Worm (Caenorhabditis elegans): Measurements from ENCODE around the gene srh-99.

ce11 chrII:3724175-3724715 lies 7.9 kb upstream of the srh-99 start, which contains the start of gene C46E10.1:
- TF ChIP-seq nhr-11 (tag; optimal IDR thresholded peaks at IDR 0.05): no peak
- TF ChIP-seq nhr-77 (tag; optimal IDR thresholded peaks at IDR 0.05): no peak
- TF ChIP-seq mxl-2 (GFP tag; conservative IDR thresholded peaks at IDR 0.05): no peak
- TF ChIP-seq zfp-3 (GFP tag; conservative IDR thresholded peaks at IDR 0.05): no peak
- TF ChIP-seq ces-1 (GFP tag; optimal IDR thresholded peaks at IDR 0.05): no peak
- no peak for TF ChIP-seq mep-1 (tag; optimal IDR thresholded peaks at IDR 0.05)
- TF ChIP-seq aha-1 (tag): peak; percentile 90
- TF ChIP-seq set-16 (GFP tag; IDR thresholded peaks at IDR 0.05): no peak
- TF ChIP-seq dmd-6 (GFP tag; IDR thresholded peaks at IDR 0.05): no peak
- TF ChIP-seq tra-1 (GFP tag; IDR thresholded peaks at IDR 0.05): no peak
- no peak for TF ChIP-seq pha-4 (GFP tag; IDR thresholded peaks at IDR 0.05)
- no peak for TF ChIP-seq pha-4 (tag; optimal IDR thresholded peaks at IDR 0.05)
- no peak for TF ChIP-seq ama-1 (optimal IDR thresholded peaks at IDR 0.05)
